Worm (Caenorhabditis elegans) whole organism, young adult: ENCODE measurements around the gene ten-1.

ENCODE experiments used
- F37B4.10 ChIP-seq: fragments of 200-800 bp; sonication (Bioruptor generic); IDR thresholded peaks from 2 replicates; pipeline ENCODE4 v1.3.6; 2022; ENCODE audit warnings: missing genetic modification characterization, missing compliant biosample characterization
- Y56A3A.18 ChIP-seq: fragments of 200-800 bp; sonication (Bioruptor generic); IDR thresholded peaks from 2 replicates; pipeline ENCODE4 v1.3.6; 2022; ENCODE audit warnings: missing genetic modification reagents, missing genetic modification characterization, missing compliant biosample characterization
- ceh-40 ChIP-seq: fragments of 200-800 bp; sonication (Bioruptor generic); IDR thresholded peaks from 2 replicates; pipeline ENCODE4 v1.3.6; 2022; ENCODE audit warnings: missing genetic modification characterization, missing compliant biosample characterization
- ceh-58 ChIP-seq: fragments of 200-800 bp; sonication (Bioruptor generic); IDR thresholded peaks from 2 replicates; pipeline ENCODE4 v1.3.6; 2022; ENCODE audit warnings: missing genetic modification characterization, missing compliant biosample characterization
- gei-17 ChIP-seq: fragments of 200-800 bp; sonication (Bioruptor generic); optimal IDR thresholded peaks from 2 replicates; lab custom pipeline; 2018; ENCODE audit warnings: mild to moderate bottlenecking, missing genetic modification characterization, missing compliant biosample characterization
- lin-40 ChIP-seq: sonication (generic microtip); optimal IDR thresholded peaks from 2 replicates; lab custom pipeline; 2016; ENCODE audit warnings: missing genetic modification characterization, mild to moderate bottlenecking, missing compliant biosample characterization, missing genotype, missing genetic modification reagents
- madf-10 ChIP-seq: sonication (generic microtip); optimal IDR thresholded peaks from 2 replicates; lab custom pipeline; 2016; ENCODE audit warnings: mild to moderate bottlenecking, missing genetic modification characterization, missing compliant biosample characterization
- nfya-2 ChIP-seq: fragments of 200-800 bp; sonication (Bioruptor generic); IDR thresholded peaks from 2 replicates; pipeline ENCODE4 v1.3.6; 2022; ENCODE audit warnings: missing genetic modification reagents, missing genetic modification characterization, missing compliant biosample characterization
- nfyb-1 ChIP-seq: fragments of 200-800 bp; sonication (Bioruptor generic); IDR thresholded peaks from 2 replicates; pipeline ENCODE4 v1.3.6; 2022; ENCODE audit warnings: missing genetic modification reagents, missing genetic modification characterization, missing compliant biosample characterization

The ten-1 gene

ce11 chrIII:6895166-6895565, 74.4 kb downstream of the ten-1 start (continued):
- TF ChIP-seq ceh-40 (no peak), nfya-2 (no peak), madf-10 (tag; lab: Kevin White, UChicago) (no peak), lin-40 (tag; lab: Kevin White, UChicago) (peak; percentile 74)

- TF ChIP-seq ceh-58 (GFP tag; lab: Robert Waterston, UW) (no peak), gei-17 (no peak), F37B4.10 (GFP tag; lab: Robert Waterston, UW) (no peak), nfya-2 (no peak), Y56A3A.18 (GFP tag; lab: Robert Waterston, UW) (no peak), nfyb-1 (no peak)
- TF ChIP-seq, all 124 proteins: peak for 0
These were observed 74.9 kb downstream of the ten-1 start for ce11 chrIII:6895677-6896076.
